Fruit fly (Drosophila melanogaster): ENCODE data around the gene CG7202.

CG7202 gene

DNA sequence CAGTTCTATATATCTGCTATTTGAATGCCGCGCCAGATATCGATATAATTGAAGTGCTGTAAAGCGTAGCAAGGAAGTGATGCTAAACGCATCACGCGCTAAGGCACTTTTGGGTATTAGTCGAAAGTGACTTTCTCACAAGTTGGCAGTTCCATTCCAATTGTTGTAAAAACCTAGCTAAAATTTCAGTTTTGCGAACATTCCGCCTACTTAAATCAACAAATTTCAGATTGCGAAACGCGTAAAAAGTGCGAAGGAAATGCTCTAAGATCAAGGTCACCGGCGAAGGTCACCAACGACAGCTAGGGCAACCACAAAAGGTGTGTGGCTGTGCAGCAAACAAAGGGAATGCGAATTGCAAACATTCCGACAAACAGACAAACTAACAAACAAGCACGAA, 46.9 kb downstream of the CG7202 start, which contains the start of gene Syx7:
Gene Syx7 (plus strand): TSS at position 131 of the 400 bp plus-strand sequence.
- TF ChIP-seq toe (GFP tag; optimal IDR thresholded peaks at IDR 0.05) (no peak), cnc (optimal IDR thresholded peaks at IDR 0.05) (no peak), Crg-1 (GFP tag; optimal IDR thresholded peaks at IDR 0.05) (peak; percentile 70), pad (GFP tag; optimal IDR thresholded peaks at IDR 0.05) (peak; percentile 25), CG14711 (tag; optimal IDR thresholded peaks at IDR 0.05) (peak; percentile 12), CG7101 (tag; optimal IDR thresholded peaks at IDR 0.05) (peak; percentile 39), kay (GFP tag; ENCODE audit: borderline replicate concordance) (no peak), Hr96 (GFP tag; optimal IDR thresholded peaks at IDR 0.05) (peak; percentile 41), tj (GFP tag; optimal IDR thresholded peaks at IDR 0.05) (no peak), CG33017 (tag; optimal IDR thresholded peaks at IDR 0.05) (no peak), CG5204 (GFP tag; optimal IDR thresholded peaks at IDR 0.05) (no peak), CG1620 (GFP tag; optimal IDR thresholded peaks at IDR 0.05) (peak; percentile 52), ovo (GFP tag; optimal IDR thresholded peaks at IDR 0.05) (no peak), CG7045 (GFP tag; optimal IDR thresholded peaks at IDR 0.05) (no peak), CG12768 (GFP tag; optimal IDR thresholded peaks at IDR 0.05) (no peak), CG11617 (GFP tag; optimal IDR thresholded peaks at IDR 0.05) (no peak), Clk (GFP tag; optimal IDR thresholded peaks at IDR 0.05) (no peak), cic (GFP tag; optimal IDR thresholded peaks at IDR 0.05) (no peak), bab1 (GFP tag; optimal IDR thresholded peaks at IDR 0.05) (peak; percentile 55)

DNA sequence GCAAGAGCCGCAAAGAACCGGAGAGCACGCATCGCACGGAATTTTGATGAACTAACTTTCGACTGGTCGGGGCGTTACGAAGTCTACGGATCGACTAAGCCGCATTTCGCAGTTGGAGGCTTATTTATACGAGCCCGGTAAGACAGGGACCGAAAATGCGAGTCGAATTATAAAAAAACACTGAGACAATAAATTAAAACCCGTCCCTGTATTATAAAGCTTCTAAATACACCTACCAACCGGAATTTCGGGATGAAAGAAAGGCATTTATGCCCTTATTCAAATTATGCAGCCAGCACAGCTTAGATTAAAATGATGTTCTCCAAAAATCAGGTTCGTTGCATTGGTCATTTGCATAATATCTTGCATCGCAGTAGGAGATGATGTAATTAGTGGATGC, 47.9 kb downstream of the CG7202 start, which contains the start of gene Alp1:
Gene Alp1 (minus strand): TSS at position 101 of the 400 bp plus-strand sequence.
- TF ChIP-seq Crg-1 (GFP tag; optimal IDR thresholded peaks at IDR 0.05) (no peak), CG5204 (GFP tag; optimal IDR thresholded peaks at IDR 0.05) (no peak), Clk (GFP tag; optimal IDR thresholded peaks at IDR 0.05) (no peak), cic (GFP tag; optimal IDR thresholded peaks at IDR 0.05) (no peak), CG14711 (tag; optimal IDR thresholded peaks at IDR 0.05) (no peak), pad (GFP tag; optimal IDR thresholded peaks at IDR 0.05) (no peak), CG7101 (tag; optimal IDR thresholded peaks at IDR 0.05) (no peak), cnc (optimal IDR thresholded peaks at IDR 0.05) (no peak), kay (GFP tag; ENCODE audit: borderline replicate concordance) (no peak), Hr96 (GFP tag; optimal IDR thresholded peaks at IDR 0.05) (no peak), CG33017 (tag; optimal IDR thresholded peaks at IDR 0.05) (no peak), ovo (GFP tag; optimal IDR thresholded peaks at IDR 0.05) (no peak), Mnt (GFP tag; optimal IDR thresholded peaks at IDR 0.05) (no peak), CG7045 (GFP tag; optimal IDR thresholded peaks at IDR 0.05) (no peak), CG12768 (GFP tag; optimal IDR thresholded peaks at IDR 0.05) (no peak), toe (GFP tag; optimal IDR thresholded peaks at IDR 0.05) (no peak), bab1 (GFP tag; optimal IDR thresholded peaks at IDR 0.05) (no peak)

Measured in whole organism, adult.